Fruit fly (Drosophila melanogaster) whole organism, embryonic: ENCODE data around the gene Pgant8.
A peak's percentile ranks its signal among the peaks of the same experiment; 100 is the strongest.

Experiments
- Antp ChIP-seq: fragments of 200-800 bp; sonication (Bioruptor generic); optimal IDR thresholded peaks from 3 replicates; lab custom pipeline; 2016; ENCODE audit warnings: missing biosample characterization, missing genetic modification characterization
- B-H1 ChIP-seq: fragments of 200-800 bp; sonication (Bioruptor generic); IDR thresholded peaks from 3 replicates; pipeline ENCODE4 v1.3.6; 2022; ENCODE audit warnings: missing biosample characterization, missing genetic modification characterization
- BEAF-32 ChIP-seq: fragments of 200-800 bp; sonication (Bioruptor generic); optimal IDR thresholded peaks from 3 replicates; lab custom pipeline; 2017; ENCODE audit warnings: missing biosample characterization, missing genetic modification characterization, mild to moderate bottlenecking, moderate library complexity, missing genetic modification reagents
- Bdp1 ChIP-seq: fragments of 200-800 bp; sonication (Bioruptor generic); optimal IDR thresholded peaks from 3 replicates; lab custom pipeline; 2016; ENCODE audit warnings: missing biosample characterization, missing genetic modification characterization
- CG10959 ChIP-seq: fragments of 200-800 bp; sonication (Bioruptor generic); IDR thresholded peaks from 2 replicates; pipeline ENCODE4 v1.3.6; 2022; ENCODE audit warnings: missing biosample characterization, missing genetic modification characterization
- CG11093 ChIP-seq: fragments of 200-800 bp; sonication (Bioruptor generic); IDR thresholded peaks from 3 replicates; pipeline ENCODE4 v1.3.6; 2022; ENCODE audit warnings: missing biosample characterization, missing genetic modification characterization
- CG12769 ChIP-seq: fragments of 200-800 bp; sonication (Bioruptor generic); optimal IDR thresholded peaks from 2 replicates; lab custom pipeline; 2019; ENCODE audit warnings: missing biosample characterization, mild to moderate bottlenecking, missing genetic modification characterization, moderate library complexity
- CG13624 ChIP-seq: fragments of 200-800 bp; sonication (Bioruptor generic); optimal IDR thresholded peaks from 2 replicates; lab custom pipeline; 2016; ENCODE audit warnings: missing biosample characterization, missing genetic modification characterization
- CG1647 ChIP-seq: fragments of 200-800 bp; sonication (Bioruptor generic); optimal IDR thresholded peaks from 3 replicates; lab custom pipeline; 2016; ENCODE audit warnings: missing biosample characterization, missing genetic modification characterization
- CG18619 ChIP-seq: fragments of 200-800 bp; sonication (Bioruptor generic); optimal IDR thresholded peaks from 3 replicates; lab custom pipeline; 2017; ENCODE audit warnings: missing biosample characterization, mild to moderate bottlenecking, missing genetic modification characterization
- CG31224 ChIP-seq: fragments of 200-800 bp; sonication (Bioruptor generic); IDR thresholded peaks from 2 replicates; pipeline ENCODE4 v1.3.6; 2022; ENCODE audit warnings: missing biosample characterization, missing genetic modification characterization
- CG4854 ChIP-seq: fragments of 200-800 bp; sonication (Bioruptor generic); optimal IDR thresholded peaks from 2 replicates; lab custom pipeline; 2016; ENCODE audit warnings: missing biosample characterization, missing genetic modification characterization, inconsistent platforms
- CG6683 ChIP-seq: fragments of 200-800 bp; sonication (Bioruptor generic); optimal IDR thresholded peaks from 2 replicates; lab custom pipeline; 2017; ENCODE audit warnings: missing biosample characterization, mild to moderate bottlenecking, missing genetic modification characterization, missing genetic modification reagents
- CG6854 ChIP-seq: fragments of 200-800 bp; sonication (Bioruptor generic); optimal IDR thresholded peaks from 3 replicates; lab custom pipeline; 2017; ENCODE audit warnings: missing biosample characterization, mild to moderate bottlenecking, missing genetic modification characterization
- CG8089 ChIP-seq: fragments of 200-800 bp; sonication (Bioruptor generic); optimal IDR thresholded peaks from 3 replicates; lab custom pipeline; 2016; ENCODE audit warnings: missing biosample characterization, missing genetic modification characterization
- CG9932 ChIP-seq: fragments of 200-800 bp; sonication (Bioruptor generic); IDR thresholded peaks from 2 replicates; pipeline ENCODE4 v1.3.6; 2022; ENCODE audit warnings: missing biosample characterization, missing genetic modification characterization
- CTCF ChIP-seq: fragments of 200-800 bp; sonication (Bioruptor generic); optimal IDR thresholded peaks from 2 replicates; lab custom pipeline; 2017; ENCODE audit warnings: missing biosample characterization, mild to moderate bottlenecking, missing genetic modification characterization, moderate library complexity
- Camta ChIP-seq: fragments of 200-800 bp; sonication (Bioruptor generic); optimal IDR thresholded peaks from 2 replicates; lab custom pipeline; 2016; ENCODE audit warnings: missing biosample characterization, missing genetic modification characterization
- Drgx ChIP-seq: fragments of 200-800 bp; sonication (Bioruptor generic); IDR thresholded peaks from 2 replicates; pipeline ENCODE4 v1.3.6; 2022; ENCODE audit warnings: missing biosample characterization, missing genetic modification characterization
- HmgD ChIP-seq: fragments of 200-800 bp; sonication (Bioruptor generic); optimal IDR thresholded peaks from 3 replicates; lab custom pipeline; 2016; ENCODE audit warnings: missing biosample characterization, missing genetic modification characterization
- Hmx ChIP-seq: fragments of 200-800 bp; sonication (Bioruptor generic); optimal IDR thresholded peaks from 2 replicates; lab custom pipeline; 2016; ENCODE audit warnings: missing biosample characterization, missing genetic modification characterization
- Kr ChIP-seq: fragments of 200-800 bp; sonication (Bioruptor generic); optimal IDR thresholded peaks from 2 replicates; lab custom pipeline; 2017; ENCODE audit warnings: missing biosample characterization, mild to moderate bottlenecking, missing genetic modification characterization
- MTF-1 ChIP-seq: fragments of 200-800 bp; sonication (Bioruptor generic); optimal IDR thresholded peaks from 2 replicates; lab custom pipeline; 2018; ENCODE audit warnings: missing biosample characterization, mild to moderate bottlenecking, missing genetic modification characterization, borderline replicate concordance
- Neu2 ChIP-seq: fragments of 200-800 bp; sonication (Bioruptor generic); optimal IDR thresholded peaks from 3 replicates; lab custom pipeline; 2016; ENCODE audit warnings: missing biosample characterization, missing genetic modification characterization, borderline replicate concordance
- PHDP ChIP-seq: fragments of 200-800 bp; sonication (Bioruptor generic); optimal IDR thresholded peaks from 3 replicates; lab custom pipeline; 2018; ENCODE audit warnings: missing biosample characterization, mild to moderate bottlenecking, missing genetic modification characterization, moderate library complexity
- TFAM ChIP-seq: fragments of 200-800 bp; sonication (Bioruptor generic); optimal IDR thresholded peaks from 2 replicates; lab custom pipeline; 2017; ENCODE audit warnings: missing biosample characterization, missing genetic modification characterization, inconsistent platforms
- amos ChIP-seq: fragments of 200-800 bp; sonication (Bioruptor generic); IDR thresholded peaks from 2 replicates; pipeline ENCODE4 v1.3.6; 2022; ENCODE audit warnings: missing biosample characterization, missing genetic modification characterization; ENCODE audit not compliant: partially characterized antibody
- dpn ChIP-seq, 2 experiments: fragments of 200-800 bp; sonication (Bioruptor generic); optimal IDR thresholded peaks; 3 replicates each; lab custom pipeline; 2016; ENCODE audit warnings: missing biosample characterization in 2 of 2, missing genetic modification characterization in 2 of 2
- eve ChIP-seq, 2 experiments: fragments of >200 bp; optimal IDR thresholded peaks; 2 replicates each; lab custom pipeline; 2017; ENCODE audit warnings: missing biosample characterization in 2 of 2, missing genetic modification characterization in 2 of 2
- ewg ChIP-seq: fragments of 200-800 bp; sonication (Bioruptor generic); optimal IDR thresholded peaks from 3 replicates; lab custom pipeline; 2017; ENCODE audit warnings: mild to moderate bottlenecking, missing biosample characterization, missing genetic modification reagents, missing genetic modification characterization
- ftz-f1 ChIP-seq: fragments of 200-800 bp; sonication (Bioruptor generic); optimal IDR thresholded peaks from 2 replicates; lab custom pipeline; 2016; ENCODE audit warnings: missing biosample characterization, missing genetic modification characterization
- gsb-n ChIP-seq: fragments of 200-800 bp; sonication (Bioruptor generic); optimal IDR thresholded peaks from 3 replicates; lab custom pipeline; 2018; ENCODE audit warnings: missing biosample characterization, mild to moderate bottlenecking, missing genetic modification characterization
- ham ChIP-seq: fragments of 200-800 bp; sonication (Bioruptor generic); IDR thresholded peaks from 2 replicates; pipeline ENCODE4 v1.3.6; 2022; ENCODE audit warnings: missing biosample characterization, missing genetic modification characterization
- hbn ChIP-seq: fragments of 200-800 bp; sonication (Bioruptor generic); IDR thresholded peaks from 2 replicates; pipeline ENCODE4 v1.3.6; 2022; ENCODE audit warnings: missing biosample characterization, missing genetic modification characterization; ENCODE audit not compliant: partially characterized antibody
- insv ChIP-seq, 2 experiments: fragments of 200-800 bp; sonication (Bioruptor generic); optimal IDR thresholded peaks; 3 replicates each; lab custom pipeline; 2016 to 2018; ENCODE audit warnings: missing biosample characterization in 2 of 2, missing genetic modification characterization in 2 of 2
- kay ChIP-seq: fragments of 200-800 bp; sonication (Bioruptor generic); optimal IDR thresholded peaks from 2 replicates; lab custom pipeline; 2016; ENCODE audit warnings: missing biosample characterization, missing genetic modification characterization
- lmd ChIP-seq: fragments of 200-800 bp; sonication (Bioruptor generic); IDR thresholded peaks from 2 replicates; pipeline ENCODE4 v1.3.6; 2022; ENCODE audit warnings: missing biosample characterization, missing genetic modification characterization
- mirr ChIP-seq: fragments of 200-800 bp; sonication (Bioruptor generic); optimal IDR thresholded peaks from 3 replicates; lab custom pipeline; 2018; ENCODE audit warnings: missing biosample characterization, mild to moderate bottlenecking, missing genetic modification characterization
- oc ChIP-seq: fragments of 200-800 bp; sonication (Bioruptor generic); optimal IDR thresholded peaks from 2 replicates; lab custom pipeline; 2018; ENCODE audit warnings: missing biosample characterization, mild to moderate bottlenecking, missing genetic modification characterization, moderate library complexity
- phol ChIP-seq: fragments of 200-800 bp; sonication (Bioruptor generic); optimal IDR thresholded peaks from 3 replicates; lab custom pipeline; 2018; ENCODE audit warnings: missing biosample characterization, mild to moderate bottlenecking, missing genetic modification characterization, moderate library complexity
- repo ChIP-seq: fragments of 200-800 bp; sonication (Bioruptor generic); optimal IDR thresholded peaks from 2 replicates; lab custom pipeline; 2016; ENCODE audit warnings: missing biosample characterization, missing genetic modification characterization
- ro ChIP-seq: fragments of 200-800 bp; sonication (Bioruptor generic); IDR thresholded peaks from 2 replicates; pipeline ENCODE4 v1.3.6; 2022; ENCODE audit warnings: missing biosample characterization, missing genetic modification characterization
- sens ChIP-seq: fragments of 200-800 bp; sonication (Bioruptor generic); peaks from one replicate; lab custom pipeline; 2016; ENCODE audit warnings: missing biosample characterization, missing genetic modification characterization
- sima ChIP-seq: fragments of 200-800 bp; sonication (Bioruptor generic); optimal IDR thresholded peaks from 2 replicates; lab custom pipeline; 2016; ENCODE audit warnings: missing biosample characterization, missing genetic modification characterization
- sr ChIP-seq: fragments of 200-800 bp; sonication (Bioruptor generic); IDR thresholded peaks from 3 replicates; pipeline ENCODE4 v1.3.6; 2022; ENCODE audit warnings: missing biosample characterization, missing genetic modification characterization
- sug ChIP-seq: fragments of 200-800 bp; optimal IDR thresholded peaks from 2 replicates; lab custom pipeline; 2019; ENCODE audit warnings: missing biosample characterization, mild to moderate bottlenecking, missing genetic modification characterization, moderate library complexity
- usp ChIP-seq: fragments of >200 bp; optimal IDR thresholded peaks from 2 replicates; lab custom pipeline; 2017; ENCODE audit warnings: missing biosample characterization, missing genetic modification characterization
- wdn ChIP-seq: fragments of 200-800 bp; sonication (Bioruptor generic); IDR thresholded peaks from 2 replicates; pipeline ENCODE4 v1.3.6; 2022; ENCODE audit warnings: missing biosample characterization, missing genetic modification characterization
- zfh1 ChIP-seq: fragments of 200-800 bp; sonication (Bioruptor generic); IDR thresholded peaks from 3 replicates; pipeline ENCODE4 v1.3.6; 2022; ENCODE audit warnings: missing biosample characterization, missing genetic modification characterization

The Pgant8 gene

dm6 chr3L:15713932-15714492, 30.3 kb downstream of the Pgant8 start (continued):
- TF ChIP-seq CG8089 (GFP tag; lab: Kevin White, UChicago), result peak; percentile 54
- TF ChIP-seq Camta (GFP tag; lab: Kevin White, UChicago), result peak; percentile 52
- peak; percentile 5 for TF ChIP-seq ewg (GFP tag; lab: Kevin White, UChicago)
- TF ChIP-seq dpn (GFP tag; optimal IDR thresholded peaks at IDR 0.05; lab: Kevin White, UChicago), result peak in 1 of 2 experiments; percentile 58
- no peak for TF ChIP-seq Kr
- TF ChIP-seq insv (GFP tag; optimal IDR thresholded peaks at IDR 0.05; lab: Kevin White, UChicago), result peak in 1 of 2 experiments; percentile 13
- TF ChIP-seq ro (GFP tag; lab: Robert Waterston, UW), result no peak
- no peak for TF ChIP-seq CG9932 (GFP tag; lab: Robert Waterston, UW)
- no peak for TF ChIP-seq Hmx (GFP tag; lab: Kevin White, UChicago)
- no peak for TF ChIP-seq CG11093 (GFP tag; lab: Robert Waterston, UW)
- TF ChIP-seq repo (GFP tag; lab: Kevin White, UChicago), result peak; percentile 43
- no peak for TF ChIP-seq CTCF (GFP tag; lab: Kevin White, UChicago)
- TF ChIP-seq mirr (GFP tag; lab: Kevin White, UChicago), result peak; percentile 16
- TF ChIP-seq zfh1 (GFP tag; lab: Robert Waterston, UW), result peak; percentile 68
- peak; percentile 20 for TF ChIP-seq CG6683
- no peak for TF ChIP-seq phol
- peak; percentile 77 for TF ChIP-seq sug (tag; lab: Kevin White, UChicago)
- no peak for TF ChIP-seq ftz-f1 (GFP tag; lab: Kevin White, UChicago)
- peak; percentile 58 for TF ChIP-seq CG18619 (GFP tag; lab: Kevin White, UChicago)
- TF ChIP-seq CG6854 (GFP tag; lab: Kevin White, UChicago), result peak; percentile 44
- TF ChIP-seq eve (GFP tag; optimal IDR thresholded peaks at IDR 0.05; lab: Kevin White, UChicago), result no peak
- no peak for TF ChIP-seq BEAF-32 (GFP tag; lab: Kevin White, UChicago)
- TF ChIP-seq Antp (GFP tag; lab: Kevin White, UChicago), result no peak
- no peak for TF ChIP-seq hbn (GFP tag; lab: Robert Waterston, UW)
- no peak for TF ChIP-seq CG31224 (GFP tag; lab: Robert Waterston, UW)
- 0 out of 3 replicates have a peak, but pooled peaks have one; percentile 32 for TF ChIP-seq sr (GFP tag; lab: Robert Waterston, UW)
- TF ChIP-seq usp (GFP tag; lab: Kevin White, UChicago), result no peak
- TF ChIP-seq CG10959 (GFP tag; lab: Robert Waterston, UW), result 0 out of 2 replicates have a peak, but pooled peaks have one; percentile 32
- peak; percentile 40 for TF ChIP-seq sima
- peak; percentile 30 for TF ChIP-seq CG13624 (GFP tag; lab: Kevin White, UChicago)
- TF ChIP-seq TFAM, result no peak
- peak; percentile 55 for TF ChIP-seq MTF-1 (GFP tag; lab: Kevin White, UChicago)
- TF ChIP-seq amos (GFP tag; lab: Robert Waterston, UW), result no peak
- peak; percentile 50 for TF ChIP-seq oc
- no peak for TF ChIP-seq wdn (GFP tag; lab: Robert Waterston, UW)
- TF ChIP-seq sens, result peak; percentile 97
- no peak for TF ChIP-seq Neu2 (GFP tag; lab: Kevin White, UChicago)
- TF ChIP-seq lmd (GFP tag; lab: Robert Waterston, UW), result no peak
- no peak for TF ChIP-seq ham (GFP tag; lab: Robert Waterston, UW)
- TF ChIP-seq CG4854 (GFP tag; lab: Kevin White, UChicago), result peak; percentile 74
- TF ChIP-seq gsb-n, result peak; percentile 43
- TF ChIP-seq B-H1, result no peak; the same call in 2 of the 3 replicates
- no peak for TF ChIP-seq HmgD (GFP tag; lab: Kevin White, UChicago)
- peak; percentile 61 for TF ChIP-seq Bdp1 (GFP tag; lab: Kevin White, UChicago)
- TF ChIP-seq CG1647, result peak; percentile 36
- no peak for TF ChIP-seq Drgx (GFP tag; lab: Robert Waterston, UW)
- peak; percentile 76 for TF ChIP-seq CG12769
- TF ChIP-seq PHDP (tag; lab: Kevin White, UChicago), result peak; percentile 68
- TF ChIP-seq kay (GFP tag; lab: Kevin White, UChicago), result peak; percentile 60
